Worm (Caenorhabditis elegans): ENCODE results near the gene his-17.

ce11 chrV:8944481-8944880 lies 46.7 kb upstream of the his-17 start:
- TF ChIP-seq pqm-1 (tag; optimal IDR thresholded peaks at IDR 0.05) (no peak), zag-1 (tag; optimal IDR thresholded peaks at IDR 0.05) (no peak), fkh-2 (tag; optimal IDR thresholded peaks at IDR 0.05) (no peak), lin-15B (tag; optimal IDR thresholded peaks at IDR 0.05) (no peak)
